Fruit fly (Drosophila melanogaster): ENCODE results near the gene CG44954.

DNA sequence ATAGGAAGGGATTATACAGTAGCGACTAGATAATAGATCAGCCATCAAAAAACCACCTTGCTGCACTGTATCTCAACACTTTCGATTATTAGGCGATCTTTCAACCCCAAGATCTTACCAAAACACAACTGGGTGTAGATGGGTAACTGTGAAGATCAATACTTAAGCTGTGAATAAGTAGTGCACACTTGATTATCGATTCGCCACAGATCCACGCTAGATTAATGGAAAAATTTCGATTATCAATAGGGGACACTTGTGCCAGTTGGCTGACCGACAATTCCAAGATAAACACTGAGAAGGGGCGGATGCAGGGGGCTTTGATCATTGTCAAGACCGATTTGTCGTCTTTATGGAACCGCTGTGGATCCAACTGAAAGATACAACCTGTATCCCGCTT lies 42.6 kb downstream of the CG44954 start, which contains the start of gene CG9702:
- TF ChIP-seq CG3838 (GFP tag; optimal IDR thresholded peaks at IDR 0.05) (no peak), dmrt11E (tag; optimal IDR thresholded peaks at IDR 0.05) (no peak), CG8478 (optimal IDR thresholded peaks at IDR 0.05) (no peak), h (optimal IDR thresholded peaks at IDR 0.05) (no peak), CG6854 (GFP tag; optimal IDR thresholded peaks at IDR 0.05) (no peak), CG10274 (GFP tag; optimal IDR thresholded peaks at IDR 0.05) (no peak), Fer3 (tag; optimal IDR thresholded peaks at IDR 0.05) (no peak), da (GFP tag; optimal IDR thresholded peaks at IDR 0.05) (no peak), slou (GFP tag; optimal IDR thresholded peaks at IDR 0.05) (no peak)
